Worm (Caenorhabditis elegans): ENCODE results near the gene C08H9.15.

- TF ChIP-seq zag-1 (tag; optimal IDR thresholded peaks at IDR 0.05) (no peak), egl-27 (tag; optimal IDR thresholded peaks at IDR 0.05) (no peak), unc-62 (GFP tag; optimal IDR thresholded peaks at IDR 0.05) (no peak), nhr-28 (tag; optimal IDR thresholded peaks at IDR 0.05) (no peak), ZK546.5 (tag; optimal IDR thresholded peaks at IDR 0.05) (no peak), ama-1 (optimal IDR thresholded peaks at IDR 0.05) (no peak), nfya-1 (tag; optimal IDR thresholded peaks at IDR 0.05; ENCODE audit: insufficient read depth) (no peak)
These were observed 40.7 kb upstream of the C08H9.15 start, which contains the start of gene ZK938.11 for ce11 chrII:9840313-9840712.

All from whole organism, L3 larva.